Worm (Caenorhabditis elegans) whole organism, early embryonic: ENCODE results near the gene cal-8.

Experiments
- B0310.2 ChIP-seq: sonication (generic microtip); optimal IDR thresholded peaks from 2 replicates; lab custom pipeline; 2016; ENCODE audit warnings: mild to moderate bottlenecking, missing genetic modification characterization, missing compliant biosample characterization
- F13C5.2 ChIP-seq: sonication (generic microtip); optimal IDR thresholded peaks from 2 replicates; lab custom pipeline; 2017; ENCODE audit warnings: mild to moderate bottlenecking, missing genetic modification characterization, inconsistent platforms, missing compliant biosample characterization
- aly-1 ChIP-seq: sonication (generic microtip); optimal IDR thresholded peaks from 2 replicates; lab custom pipeline; 2016; ENCODE audit warnings: missing genetic modification characterization, missing compliant biosample characterization
- ama-1 ChIP-seq: fragments of 150-350 bp; optimal IDR thresholded peaks from 2 replicates; lab custom pipeline; 2014
- ceh-13 ChIP-seq: fragments of 200-800 bp; sonication (Bioruptor generic); optimal IDR thresholded peaks from 2 replicates; lab custom pipeline; 2018; ENCODE audit warnings: mild to moderate bottlenecking, missing genetic modification characterization, missing compliant biosample characterization
- ceh-36 ChIP-seq: sonication (generic microtip); optimal IDR thresholded peaks from 2 replicates; lab custom pipeline; 2016; ENCODE audit warnings: missing genetic modification characterization, inconsistent platforms, missing compliant biosample characterization
- ets-7 ChIP-seq: sonication (generic microtip); optimal IDR thresholded peaks from 2 replicates; lab custom pipeline; 2016; ENCODE audit warnings: missing genotype, missing genetic modification characterization, missing compliant biosample characterization
- flt-1 ChIP-seq: fragments of 200-800 bp; sonication (Bioruptor generic); IDR thresholded peaks from 2 replicates; pipeline ENCODE4 v1.3.6; 2022; ENCODE audit warnings: missing genetic modification characterization, missing compliant biosample characterization
- hmbx-1 ChIP-seq: sonication (generic microtip); optimal IDR thresholded peaks from 2 replicates; lab custom pipeline; 2016; ENCODE audit warnings: mild to moderate bottlenecking, missing genetic modification characterization, missing compliant biosample characterization
- hmg-4 ChIP-seq: fragments of 200-800 bp; sonication (Bioruptor generic); optimal IDR thresholded peaks from 2 replicates; lab custom pipeline; 2018; ENCODE audit warnings: mild to moderate bottlenecking, missing genetic modification characterization, missing compliant biosample characterization
- hnd-1 ChIP-seq: sonication (generic microtip); optimal IDR thresholded peaks from 2 replicates; lab custom pipeline; 2016; ENCODE audit warnings: missing genetic modification characterization, missing compliant biosample characterization
- pes-1 ChIP-seq: fragments of 200-800 bp; sonication (Bioruptor generic); IDR thresholded peaks from 2 replicates; pipeline ENCODE4 v1.3.6; 2022; ENCODE audit warnings: missing genetic modification reagents, missing genetic modification characterization, missing compliant biosample characterization
- scrt-1 ChIP-seq: fragments of 200-800 bp; sonication (Bioruptor generic); IDR thresholded peaks from 2 replicates; pipeline ENCODE4 v1.3.6; 2022; ENCODE audit warnings: missing genetic modification characterization, missing compliant biosample characterization
- sea-1 ChIP-seq: fragments of 200-800 bp; sonication (Bioruptor generic); conservative IDR thresholded peaks from 2 replicates; pipeline ENCODE4 v1.3.6; 2022; ENCODE audit warnings: missing genetic modification characterization, missing compliant biosample characterization
- tbx-11 ChIP-seq: fragments of 200-800 bp; sonication (Bioruptor generic); IDR thresholded peaks from 2 replicates; pipeline ENCODE4 v1.3.6; 2022; ENCODE audit warnings: missing genetic modification characterization, missing compliant biosample characterization
- tbx-37 ChIP-seq: fragments of 200-800 bp; sonication (Bioruptor generic); conservative IDR thresholded peaks from 2 replicates; pipeline ENCODE4 v1.3.6; 2022; ENCODE audit warnings: missing genetic modification reagents, missing genetic modification characterization, missing compliant biosample characterization
- tra-4 ChIP-seq: sonication (generic microtip); optimal IDR thresholded peaks from 2 replicates; lab custom pipeline; 2017; ENCODE audit warnings: missing genetic modification characterization, missing compliant biosample characterization

cal-8 gene

ce11 chrII:5460911-5461310 is 20.9 kb downstream of the cal-8 start:
- TF ChIP-seq tbx-37 (GFP tag; lab: Robert Waterston, UW) (no peak), F13C5.2 (no peak), ets-7 (tag; lab: Kevin White, UChicago) (no peak)

ce11 chrII:5459534-5459933 is 22.3 kb downstream of the cal-8 start:
- TF ChIP-seq tra-4 (tag; lab: Kevin White, UChicago): no peak
- TF ChIP-seq ets-7 (tag; lab: Kevin White, UChicago): no peak
- no peak for TF ChIP-seq tbx-11 (GFP tag; lab: Robert Waterston, UW)
- TF ChIP-seq F13C5.2: no peak
- no peak for TF ChIP-seq tbx-37 (GFP tag; lab: Robert Waterston, UW)
- TF ChIP-seq flt-1 (GFP tag; lab: Robert Waterston, UW): no peak
- TF ChIP-seq ceh-13 (GFP tag; lab: Kevin White, UChicago): no peak
- no peak for TF ChIP-seq hmbx-1 (tag; lab: Kevin White, UChicago)
- no peak for TF ChIP-seq B0310.2 (tag; lab: Kevin White, UChicago)
- no peak for TF ChIP-seq aly-1
- TF ChIP-seq ama-1 (lab: Kevin White, UChicago): no peak
- no peak for TF ChIP-seq pes-1 (GFP tag; lab: Robert Waterston, UW)
- no peak for TF ChIP-seq ceh-36
- TF ChIP-seq sea-1: no peak
- TF ChIP-seq scrt-1 (GFP tag; lab: Robert Waterston, UW): no peak
- no peak for TF ChIP-seq hnd-1 (tag; lab: Kevin White, UChicago)

- TF ChIP-seq ets-7 (tag; lab: Kevin White, UChicago): no peak
- TF ChIP-seq B0310.2 (tag; lab: Kevin White, UChicago): no peak
- TF ChIP-seq hmbx-1 (tag; lab: Kevin White, UChicago): no peak
- no peak for TF ChIP-seq scrt-1 (GFP tag; lab: Robert Waterston, UW)
- no peak for TF ChIP-seq ceh-36
- no peak for TF ChIP-seq aly-1
- no peak for TF ChIP-seq sea-1
- no peak for TF ChIP-seq ama-1 (lab: Kevin White, UChicago)
These were observed 23.0 kb downstream of the cal-8 start for ce11 chrII:5458683-5459410.

ce11 chrII:5455650-5456355 is 26.0 kb downstream of the cal-8 start, which contains the start of gene daz-1:
Gene daz-1 (plus strand): TSS chrII:5456305.
- TF ChIP-seq F13C5.2: no peak
- TF ChIP-seq ama-1 (lab: Kevin White, UChicago): no peak
- TF ChIP-seq hmg-4 (GFP tag; lab: Kevin White, UChicago): no peak
- no peak for TF ChIP-seq ets-7 (tag; lab: Kevin White, UChicago)
- TF ChIP-seq tbx-37 (GFP tag; lab: Robert Waterston, UW): no peak
- no peak for TF ChIP-seq hnd-1 (tag; lab: Kevin White, UChicago)
- TF ChIP-seq ceh-13 (GFP tag; lab: Kevin White, UChicago): no peak
- TF ChIP-seq hmbx-1 (tag; lab: Kevin White, UChicago): no peak
- no peak for TF ChIP-seq tbx-11 (GFP tag; lab: Robert Waterston, UW)
- no peak for TF ChIP-seq scrt-1 (GFP tag; lab: Robert Waterston, UW)
- no peak for TF ChIP-seq flt-1 (GFP tag; lab: Robert Waterston, UW)
- no peak for TF ChIP-seq ceh-36
- TF ChIP-seq B0310.2 (tag; lab: Kevin White, UChicago): no peak
- TF ChIP-seq sea-1: no peak
- TF ChIP-seq tra-4 (tag; lab: Kevin White, UChicago): no peak
- TF ChIP-seq aly-1: no peak
- TF ChIP-seq pes-1 (GFP tag; lab: Robert Waterston, UW): no peak

- TF ChIP-seq ceh-13 (GFP tag; lab: Kevin White, UChicago) (no peak), flt-1 (GFP tag; lab: Robert Waterston, UW) (no peak), tra-4 (tag; lab: Kevin White, UChicago) (no peak), tbx-37 (GFP tag; lab: Robert Waterston, UW) (no peak), scrt-1 (GFP tag; lab: Robert Waterston, UW) (no peak), ceh-36 (no peak), sea-1 (no peak), hmbx-1 (tag; lab: Kevin White, UChicago) (no peak), B0310.2 (tag; lab: Kevin White, UChicago) (no peak), hnd-1 (tag; lab: Kevin White, UChicago) (no peak), tbx-11 (GFP tag; lab: Robert Waterston, UW) (no peak), aly-1 (no peak), ets-7 (tag; lab: Kevin White, UChicago) (no peak)
These were observed 28.3 kb downstream of the cal-8 start, which contains the start of gene dhs-5 for ce11 chrII:5453547-5453946. Gene dhs-5 (plus strand): TSS chrII:5453847.

ce11 chrII:5451278-5451677 is 30.6 kb downstream of the cal-8 start:
- TF ChIP-seq pes-1 (GFP tag; lab: Robert Waterston, UW) (no peak), ceh-36 (no peak), sea-1 (no peak), tbx-37 (GFP tag; lab: Robert Waterston, UW) (no peak), aly-1 (no peak), tbx-11 (GFP tag; lab: Robert Waterston, UW) (no peak), F13C5.2 (no peak), tra-4 (tag; lab: Kevin White, UChicago) (no peak), scrt-1 (GFP tag; lab: Robert Waterston, UW) (no peak), ceh-13 (GFP tag; lab: Kevin White, UChicago) (no peak), hmbx-1 (tag; lab: Kevin White, UChicago) (no peak), ets-7 (tag; lab: Kevin White, UChicago) (no peak), hmg-4 (GFP tag; lab: Kevin White, UChicago) (no peak), hnd-1 (tag; lab: Kevin White, UChicago) (no peak), B0310.2 (tag; lab: Kevin White, UChicago) (no peak), flt-1 (GFP tag; lab: Robert Waterston, UW) (no peak)
